Worm (Caenorhabditis elegans) whole organism, L3 larva: ENCODE data around the gene acr-9.

Source experiments
- aly-2 ChIP-seq: fragments of 150-350 bp; optimal IDR thresholded peaks from 2 replicates; lab custom pipeline; 2014; ENCODE audit warnings: missing biosample characterization, missing genetic modification characterization
- elt-2 ChIP-seq: sonication (generic microtip); optimal IDR thresholded peaks from 2 replicates; lab custom pipeline; 2016; ENCODE audit warnings: missing genetic modification reagents, mild to moderate bottlenecking, missing genetic modification characterization, missing compliant biosample characterization
- fos-1 ChIP-seq: fragments of 150-350 bp; optimal IDR thresholded peaks from 2 replicates; lab custom pipeline; 2014; ENCODE audit warnings: missing biosample characterization, missing genetic modification characterization
- lin-15B ChIP-seq: fragments of 150-350 bp; optimal IDR thresholded peaks from 2 replicates; lab custom pipeline; 2014; ENCODE audit warnings: missing biosample characterization, missing genetic modification characterization
- pqm-1 ChIP-seq: fragments of 150-350 bp; optimal IDR thresholded peaks from 2 replicates; lab custom pipeline; 2017; ENCODE audit warnings: missing biosample characterization, missing genetic modification characterization, inconsistent platforms
- sea-2 ChIP-seq: fragments of 150-350 bp; sonication (generic microtip); optimal IDR thresholded peaks from 4 replicates; lab custom pipeline; 2014; ENCODE audit warnings: missing biosample characterization, missing genetic modification reagents, missing genetic modification characterization
- unc-62 ChIP-seq: fragments of 150-350 bp; sonication (generic microtip); optimal IDR thresholded peaks from 4 replicates; lab custom pipeline; 2014; ENCODE audit warnings: missing biosample characterization, missing genetic modification reagents, missing genetic modification characterization
- zag-1 ChIP-seq: fragments of 150-350 bp; optimal IDR thresholded peaks from 2 replicates; lab custom pipeline; 2014; ENCODE audit warnings: missing biosample characterization, missing genetic modification characterization
- ztf-4 ChIP-seq: fragments of 150-350 bp; optimal IDR thresholded peaks from 2 replicates; lab custom pipeline; 2014; ENCODE audit warnings: missing biosample characterization, missing genetic modification characterization

- no peak for TF ChIP-seq unc-62 (GFP tag; lab: Kevin White, UChicago)
- TF ChIP-seq lin-15B (tag; lab: Kevin White, UChicago): no peak
- no peak for TF ChIP-seq fos-1
- TF ChIP-seq zag-1 (tag; lab: Kevin White, UChicago): no peak
- no peak for TF ChIP-seq ztf-4 (tag; lab: Kevin White, UChicago)
- TF ChIP-seq sea-2 (GFP tag; lab: Kevin White, UChicago): no peak
- TF ChIP-seq aly-2 (tag; lab: Kevin White, UChicago): no peak
- no peak for TF ChIP-seq pqm-1 (tag; lab: Kevin White, UChicago)
- TF ChIP-seq elt-2 (tag; lab: Kevin White, UChicago): no peak
These were observed 40.8 kb downstream of the acr-9 start for ce11 chrX:13605854-13606253.
